Fruit fly (Drosophila melanogaster) whole organism, embryonic: ENCODE measurements around the gene CycC.
A peak's percentile ranks its signal among the peaks of the same experiment; 100 is the strongest.

Experiments used
- C15 ChIP-seq: fragments of 200-800 bp; sonication (Bioruptor generic); IDR thresholded peaks from 3 replicates; pipeline ENCODE4 v1.3.6; 2022; ENCODE audit warnings: missing biosample characterization, missing genetic modification characterization
- CG10654 ChIP-seq: fragments of 200-800 bp; sonication (Bioruptor generic); optimal IDR thresholded peaks from 2 replicates; lab custom pipeline; 2016; ENCODE audit warnings: missing biosample characterization, missing genetic modification characterization
- CG14667 ChIP-seq: fragments of 200-800 bp; sonication (Bioruptor generic); IDR thresholded peaks from 2 replicates; pipeline ENCODE4 v1.3.6; 2022; ENCODE audit warnings: missing biosample characterization, missing genetic modification characterization
- CG15073 ChIP-seq: fragments of 200-800 bp; sonication (Bioruptor generic); optimal IDR thresholded peaks from 2 replicates; lab custom pipeline; 2016; ENCODE audit warnings: missing biosample characterization, missing genetic modification characterization
- CG16779 ChIP-seq: fragments of 200-800 bp; sonication (Bioruptor generic); IDR thresholded peaks from 2 replicates; pipeline ENCODE4 v1.3.6; 2022; ENCODE audit warnings: missing biosample characterization, missing genetic modification characterization
- CG17802 ChIP-seq: fragments of 200-800 bp; sonication (Bioruptor generic); optimal IDR thresholded peaks from 2 replicates; lab custom pipeline; 2018; ENCODE audit warnings: missing biosample characterization, mild to moderate bottlenecking, missing genetic modification characterization, moderate library complexity
- CG18619 ChIP-seq: fragments of 200-800 bp; sonication (Bioruptor generic); optimal IDR thresholded peaks from 3 replicates; lab custom pipeline; 2017; ENCODE audit warnings: missing biosample characterization, mild to moderate bottlenecking, missing genetic modification characterization
- CG2202 ChIP-seq: fragments of 200-800 bp; sonication (Bioruptor generic); optimal IDR thresholded peaks from 2 replicates; lab custom pipeline; 2018; ENCODE audit warnings: missing biosample characterization, mild to moderate bottlenecking, missing genetic modification characterization
- CG2678 ChIP-seq: fragments of 200-800 bp; sonication (Bioruptor generic); optimal IDR thresholded peaks from 3 replicates; lab custom pipeline; 2019; ENCODE audit warnings: missing biosample characterization, mild to moderate bottlenecking, missing genetic modification characterization, moderate library complexity
- CG2712 ChIP-seq: fragments of 200-800 bp; optimal IDR thresholded peaks from 3 replicates; lab custom pipeline; 2019; ENCODE audit warnings: missing biosample characterization, mild to moderate bottlenecking, missing genetic modification characterization, moderate library complexity
- CG2875 ChIP-seq: fragments of 200-800 bp; sonication (Bioruptor generic); optimal IDR thresholded peaks from 2 replicates; lab custom pipeline; 2017; ENCODE audit warnings: missing biosample characterization, mild to moderate bottlenecking, missing genetic modification characterization, missing genetic modification reagents
- CG30403 ChIP-seq: fragments of 200-800 bp; sonication (Bioruptor generic); optimal IDR thresholded peaks from 3 replicates; lab custom pipeline; 2016; ENCODE audit warnings: missing biosample characterization, missing genetic modification characterization
- CG32532 ChIP-seq: fragments of 200-800 bp; sonication (Bioruptor generic); IDR thresholded peaks from 2 replicates; pipeline ENCODE4 v1.3.6; 2022; ENCODE audit warnings: missing biosample characterization, missing genetic modification characterization
- CG3995 ChIP-seq: fragments of 200-800 bp; sonication (Bioruptor generic); optimal IDR thresholded peaks from 3 replicates; lab custom pipeline; 2016; ENCODE audit warnings: missing biosample characterization, missing genetic modification characterization
- CG42726 ChIP-seq: fragments of 200-800 bp; sonication (Bioruptor generic); IDR thresholded peaks from 2 replicates; pipeline ENCODE4 v1.3.6; 2022; ENCODE audit warnings: missing biosample characterization, missing genetic modification characterization; ENCODE audit not compliant: partially characterized antibody
- CG4707 ChIP-seq: fragments of 200-800 bp; sonication (Bioruptor generic); optimal IDR thresholded peaks from 2 replicates; lab custom pipeline; 2018; ENCODE audit warnings: missing biosample characterization, mild to moderate bottlenecking, missing genetic modification characterization, moderate library complexity
- CG6175 ChIP-seq: fragments of 200-800 bp; sonication (Bioruptor generic); IDR thresholded peaks from 3 replicates; pipeline ENCODE4 v1.3.6; 2022; ENCODE audit warnings: missing biosample characterization, missing genetic modification characterization
- CG6683 ChIP-seq: fragments of 200-800 bp; sonication (Bioruptor generic); optimal IDR thresholded peaks from 2 replicates; lab custom pipeline; 2017; ENCODE audit warnings: missing biosample characterization, mild to moderate bottlenecking, missing genetic modification characterization, missing genetic modification reagents
- CG7271 ChIP-seq: fragments of 200-800 bp; sonication (Bioruptor generic); optimal IDR thresholded peaks from 2 replicates; lab custom pipeline; 2018; ENCODE audit warnings: missing biosample characterization, mild to moderate bottlenecking, missing genetic modification characterization, moderate library complexity
- CG8924 ChIP-seq: fragments of 200-800 bp; optimal IDR thresholded peaks from 3 replicates; lab custom pipeline; 2019; ENCODE audit warnings: missing biosample characterization, mild to moderate bottlenecking, missing genetic modification characterization, moderate library complexity
- Dll ChIP-seq: fragments of 200-800 bp; sonication (Bioruptor generic); IDR thresholded peaks from 4 replicates; pipeline ENCODE4 v1.3.6; 2022; ENCODE audit warnings: missing biosample characterization, missing genetic modification characterization; ENCODE audit not compliant: partially characterized antibody
- Doc3 ChIP-seq: fragments of 200-800 bp; sonication (Bioruptor generic); IDR thresholded peaks from 3 replicates; pipeline ENCODE4 v1.3.6; 2022; ENCODE audit warnings: missing biosample characterization, missing genetic modification characterization; ENCODE audit not compliant: partially characterized antibody
- HmgD ChIP-seq: fragments of 200-800 bp; sonication (Bioruptor generic); optimal IDR thresholded peaks from 3 replicates; lab custom pipeline; 2016; ENCODE audit warnings: missing biosample characterization, missing genetic modification characterization
- Hmr ChIP-seq: fragments of 200-800 bp; sonication (Bioruptor generic); optimal IDR thresholded peaks from 3 replicates; lab custom pipeline; 2017; ENCODE audit warnings: mild to moderate bottlenecking, missing biosample characterization, missing genetic modification reagents, missing genetic modification characterization
- Nf-YC ChIP-seq: fragments of 200-800 bp; optimal IDR thresholded peaks from 3 replicates; lab custom pipeline; 2019; ENCODE audit warnings: missing biosample characterization, mild to moderate bottlenecking, missing genetic modification characterization, moderate library complexity
- Sox100B ChIP-seq: fragments of 200-800 bp; sonication (Bioruptor generic); optimal IDR thresholded peaks from 3 replicates; lab custom pipeline; 2018; ENCODE audit warnings: missing biosample characterization, mild to moderate bottlenecking, missing genetic modification characterization
- Ssrp ChIP-seq: fragments of 200-800 bp; sonication (Bioruptor generic); optimal IDR thresholded peaks from 2 replicates; lab custom pipeline; 2018; ENCODE audit warnings: missing biosample characterization, mild to moderate bottlenecking, missing genetic modification characterization, moderate library complexity
- amos ChIP-seq: fragments of 200-800 bp; sonication (Bioruptor generic); IDR thresholded peaks from 2 replicates; pipeline ENCODE4 v1.3.6; 2022; ENCODE audit warnings: missing biosample characterization, missing genetic modification characterization; ENCODE audit not compliant: partially characterized antibody
- bbx ChIP-seq: fragments of 200-800 bp; sonication (Bioruptor generic); IDR thresholded peaks from 2 replicates; pipeline ENCODE4 v1.3.6; 2022; ENCODE audit warnings: missing biosample characterization, missing genetic modification characterization; ENCODE audit not compliant: partially characterized antibody
- bcd ChIP-seq: fragments of 200-800 bp; sonication (Bioruptor generic); optimal IDR thresholded peaks from 2 replicates; lab custom pipeline; 2017; ENCODE audit warnings: missing biosample characterization, mild to moderate bottlenecking, missing genetic modification characterization
- chif ChIP-seq, 2 experiments: fragments of 200-800 bp; sonication (Bioruptor generic); optimal IDR thresholded peaks; 3 replicates each; lab custom pipeline; 2016; ENCODE audit warnings: missing biosample characterization in 2 of 2, missing genetic modification characterization in 2 of 2
- chm ChIP-seq: fragments of 200-800 bp; sonication (Bioruptor generic); IDR thresholded peaks from 2 replicates; pipeline ENCODE4 v1.3.6; 2022; ENCODE audit warnings: missing biosample characterization, missing genetic modification characterization
- dmrt11E ChIP-seq: fragments of 200-800 bp; sonication (Bioruptor generic); optimal IDR thresholded peaks from 3 replicates; lab custom pipeline; 2018; ENCODE audit warnings: missing biosample characterization, mild to moderate bottlenecking, missing genetic modification characterization, moderate library complexity
- en ChIP-seq: fragments of 200-800 bp; sonication (Bioruptor generic); optimal IDR thresholded peaks from 2 replicates; lab custom pipeline; 2016; ENCODE audit warnings: missing biosample characterization, missing genetic modification characterization
- esg ChIP-seq: fragments of 200-800 bp; sonication (Bioruptor generic); conservative IDR thresholded peaks from 2 replicates; pipeline ENCODE4 v1.3.6; 2022; ENCODE audit warnings: missing biosample characterization, missing genetic modification characterization
- grn ChIP-seq: fragments of 200-800 bp; sonication (Bioruptor generic); optimal IDR thresholded peaks from 3 replicates; lab custom pipeline; 2017; ENCODE audit warnings: missing biosample characterization, missing genetic modification characterization
- gro ChIP-seq: fragments of 200-800 bp; sonication (Bioruptor generic); optimal IDR thresholded peaks from 2 replicates; lab custom pipeline; 2016; ENCODE audit warnings: missing biosample characterization, missing genetic modification characterization
- gt ChIP-seq: fragments of 200-800 bp; sonication (Bioruptor generic); IDR thresholded peaks from 2 replicates; pipeline ENCODE4 v1.3.6; 2022; ENCODE audit warnings: missing biosample characterization, missing genetic modification characterization
- insv ChIP-seq, 2 experiments: fragments of 200-800 bp; sonication (Bioruptor generic); optimal IDR thresholded peaks; 3 replicates each; lab custom pipeline; 2016 to 2018; ENCODE audit warnings: missing biosample characterization in 2 of 2, missing genetic modification characterization in 2 of 2
- pho ChIP-seq: fragments of 200-800 bp; sonication (Bioruptor generic); optimal IDR thresholded peaks from 2 replicates; lab custom pipeline; 2016; ENCODE audit warnings: missing biosample characterization, missing genetic modification characterization
- phol ChIP-seq: fragments of 200-800 bp; sonication (Bioruptor generic); optimal IDR thresholded peaks from 3 replicates; lab custom pipeline; 2018; ENCODE audit warnings: missing biosample characterization, mild to moderate bottlenecking, missing genetic modification characterization, moderate library complexity
- prd ChIP-seq, 3 experiments: fragments of >200 bp in 2 of 3; fragments of 200-800 bp in 1 of 3; sonication (Bioruptor generic) in 1 of 3; optimal IDR thresholded peaks in 2 of 3; IDR thresholded peaks in 1 of 3; 2 replicates in 2 of 3; 3 replicates in 1 of 3; pipeline versions ENCODE4 v1.3.6 to Lab custom; 2017 to 2022; ENCODE audit warnings: missing biosample characterization in 1 of 3, missing genetic modification characterization in 1 of 3
- sd ChIP-seq: fragments of 200-800 bp; sonication (Bioruptor generic); optimal IDR thresholded peaks from 3 replicates; lab custom pipeline; 2018; ENCODE audit warnings: missing biosample characterization, mild to moderate bottlenecking, missing genetic modification characterization, moderate library complexity
- sob ChIP-seq: fragments of 200-800 bp; sonication (Bioruptor generic); IDR thresholded peaks from 2 replicates; pipeline ENCODE4 v1.3.6; 2022; ENCODE audit warnings: missing biosample characterization, missing genetic modification characterization
- tll ChIP-seq, 2 experiments: fragments of 200-800 bp in 1 of 2; fragments of >200 bp in 1 of 2; sonication (Bioruptor generic) in 1 of 2; optimal IDR thresholded peaks; 2 replicates each; lab custom pipeline; 2017 to 2019; ENCODE audit warnings: missing biosample characterization in 2 of 2, missing genetic modification characterization in 2 of 2, mild to moderate bottlenecking in 1 of 2, moderate library complexity in 1 of 2
- unc-4 ChIP-seq: fragments of 200-800 bp; sonication (Bioruptor generic); IDR thresholded peaks from 2 replicates; pipeline ENCODE4 v1.3.6; 2022; ENCODE audit warnings: missing biosample characterization, missing genetic modification characterization; ENCODE audit not compliant: partially characterized antibody
- usp ChIP-seq: fragments of >200 bp; optimal IDR thresholded peaks from 2 replicates; lab custom pipeline; 2017; ENCODE audit warnings: missing biosample characterization, missing genetic modification characterization
- vvl ChIP-seq: fragments of 200-800 bp; sonication (Bioruptor generic); IDR thresholded peaks from 2 replicates; pipeline ENCODE4 v1.3.6; 2022; ENCODE audit warnings: missing biosample characterization, missing genetic modification characterization
- zen2 ChIP-seq: fragments of 200-800 bp; sonication (Bioruptor generic); IDR thresholded peaks from 3 replicates; pipeline ENCODE4 v1.3.6; 2022; ENCODE audit warnings: missing biosample characterization, missing genetic modification characterization; ENCODE audit not compliant: partially characterized antibody

CycC gene

dm6 chr3R:14898280-14898756, 8.3 kb upstream of the CycC start, which contains the start of the genes Nup93-2 and CG3817 (continued):
- TF ChIP-seq CG17802 (tag; lab: Kevin White, UChicago) (no peak), phol (tag; lab: Kevin White, UChicago) (peak; percentile 85), amos (GFP tag; lab: Robert Waterston, UW) (peak; percentile 66), en (GFP tag; lab: Kevin White, UChicago) (no peak), CG30403 (GFP tag; lab: Kevin White, UChicago) (peak; percentile 88), CG32532 (peak; percentile 78), C15 (no peak), CG42726 (GFP tag; lab: Robert Waterston, UW) (no peak), CG2678 (tag; lab: Kevin White, UChicago) (peak; percentile 82), gro (GFP tag; lab: Kevin White, UChicago) (peak; percentile 8), CG18619 (peak; percentile 40), grn (GFP tag; lab: Kevin White, UChicago) (no peak), CG7271 (tag; lab: Kevin White, UChicago) (no peak), CG15073 (no peak), Sox100B (GFP tag; lab: Kevin White, UChicago) (no peak), chm (GFP tag; lab: Robert Waterston, UW) (no peak), insv (GFP tag; optimal IDR thresholded peaks at IDR 0.05; lab: Kevin White, UChicago) (peak in 1 of 2 experiments; percentile 18), CG6683 (GFP tag; lab: Kevin White, UChicago) (no peak), Hmr (GFP tag; lab: Kevin White, UChicago) (peak; percentile 70), gt (GFP tag; lab: Robert Waterston, UW) (0 out of 2 replicates have a peak, but pooled peaks have one; percentile 37), usp (no peak), CG2202 (tag; lab: Kevin White, UChicago) (no peak), CG10654 (GFP tag; lab: Kevin White, UChicago) (peak; percentile 68), bcd (GFP tag; lab: Kevin White, UChicago) (peak; percentile 44), Dll (GFP tag; lab: Robert Waterston, UW) (peak; percentile 60; the same call in 1 of the 4 replicates), Ssrp (tag; lab: Kevin White, UChicago) (peak; percentile 60), unc-4 (GFP tag; lab: Robert Waterston, UW) (peak; percentile 74), esg (no peak), sd (tag; lab: Kevin White, UChicago) (no peak), zen2 (GFP tag; lab: Robert Waterston, UW) (no peak), CG8924 (tag; lab: Kevin White, UChicago) (peak; percentile 55), bbx (GFP tag; lab: Robert Waterston, UW) (peak; percentile 75), HmgD (GFP tag; lab: Kevin White, UChicago) (no peak), Nf-YC (tag; lab: Kevin White, UChicago) (peak; percentile 72), pho (GFP tag; lab: Kevin White, UChicago) (no peak), CG14667 (no peak), tll (GFP tag; optimal IDR thresholded peaks at IDR 0.05; lab: Kevin White, UChicago) (no peak), CG2875 (GFP tag; lab: Kevin White, UChicago) (no peak), sob (GFP tag; lab: Robert Waterston, UW) (peak; percentile 89), CG16779 (GFP tag; lab: Robert Waterston, UW) (no peak), dmrt11E (tag; lab: Kevin White, UChicago) (peak; percentile 43), CG3995 (GFP tag; lab: Kevin White, UChicago) (no peak), Doc3 (GFP tag; lab: Robert Waterston, UW) (peak; percentile 56; the same call in 2 of the 3 replicates), CG2712 (tag; lab: Kevin White, UChicago) (peak; percentile 78), CG4707 (GFP tag; lab: Kevin White, UChicago) (no peak), prd (optimal IDR thresholded peaks at IDR 0.05; lab: Kevin White, UChicago) (no peak), prd (GFP tag; IDR thresholded peaks at IDR 0.05; lab: Robert Waterston, UW) (peak; percentile 82), chif (GFP tag; optimal IDR thresholded peaks at IDR 0.05; lab: Kevin White, UChicago) (peak in 1 of 2 experiments; percentile 18), CG6175 (GFP tag; lab: Robert Waterston, UW) (0 out of 3 replicates have a peak, but pooled peaks have one; percentile 33), vvl (GFP tag; lab: Robert Waterston, UW) (peak; percentile 70)
